Fruit fly (Drosophila melanogaster): Measurements from ENCODE around the gene p38a.

p38a gene

dm6 chr3R:24161173-24161811 lies 9.2 kb upstream of the p38a start, which contains the start of the genes Myo95E and TBC1d7 (continued):
- TF ChIP-seq CG8765 (GFP tag; IDR thresholded peaks at IDR 0.05) (peak; percentile 78), Optix (GFP tag; IDR thresholded peaks at IDR 0.05) (peak; percentile 88), fd3F (GFP tag; optimal IDR thresholded peaks at IDR 0.05) (peak; percentile 81), Hand (GFP tag; optimal IDR thresholded peaks at IDR 0.05) (peak; percentile 60), CG16813 (GFP tag; IDR thresholded peaks at IDR 0.05; ENCODE audit: partially characterized antibody) (peak; percentile 75), Sox102F (GFP tag; optimal IDR thresholded peaks at IDR 0.05) (peak; percentile 91), CG32532 (GFP tag; IDR thresholded peaks at IDR 0.05) (peak; percentile 92), ap (GFP tag; IDR thresholded peaks at IDR 0.05) (peak; percentile 93), CHES-1-like (GFP tag; optimal IDR thresholded peaks at IDR 0.05) (peak; percentile 48), Chrac-16 (GFP tag; optimal IDR thresholded peaks at IDR 0.05) (peak; percentile 86), CG6654 (GFP tag; optimal IDR thresholded peaks at IDR 0.05) (peak; percentile 58), pan (optimal IDR thresholded peaks at IDR 0.05) (peak in 1 of 2 experiments; percentile 36), pan (GFP tag; optimal IDR thresholded peaks at IDR 0.05 in 1 of 2, IDR thresholded peaks at IDR 0.05 in 1 of 2) (peak in 1 of 2 experiments; percentile 96), CG6175 (GFP tag; IDR thresholded peaks at IDR 0.05) (peak; percentile 72), CG2202 (tag; optimal IDR thresholded peaks at IDR 0.05) (peak; percentile 63), CG6272 (GFP tag; IDR thresholded peaks at IDR 0.05) (peak; percentile 96), Fer3 (tag; optimal IDR thresholded peaks at IDR 0.05) (peak; percentile 86), repo (GFP tag; optimal IDR thresholded peaks at IDR 0.05) (peak; percentile 22), Mes4 (GFP tag; optimal IDR thresholded peaks at IDR 0.05) (no peak), fu2 (GFP tag; optimal IDR thresholded peaks at IDR 0.05) (no peak), ro (GFP tag; IDR thresholded peaks at IDR 0.05) (peak; percentile 72), pros (GFP tag; optimal IDR thresholded peaks at IDR 0.05) (no peak), CG10565 (GFP tag; optimal IDR thresholded peaks at IDR 0.05) (no peak), fd102C (GFP tag; optimal IDR thresholded peaks at IDR 0.05) (peak; percentile 35), otp (GFP tag; IDR thresholded peaks at IDR 0.05) (peak; percentile 85), nau (GFP tag; optimal IDR thresholded peaks at IDR 0.05) (no peak), so (GFP tag; IDR thresholded peaks at IDR 0.05) (peak; percentile 93), CG9437 (GFP tag; optimal IDR thresholded peaks at IDR 0.05) (peak; percentile 81), Mrtf (GFP tag; IDR thresholded peaks at IDR 0.05) (peak; percentile 73; the same call in 2 of the 3 replicates), Ets97D (GFP tag; optimal IDR thresholded peaks at IDR 0.05) (peak; percentile 47), org-1 (GFP tag; optimal IDR thresholded peaks at IDR 0.05) (peak; percentile 67), dpn (GFP tag; optimal IDR thresholded peaks at IDR 0.05) (peak; percentile 7 to 91), onecut (GFP tag; IDR thresholded peaks at IDR 0.05) (peak; percentile 80), kni (GFP tag; optimal IDR thresholded peaks at IDR 0.05) (no peak), CG8089 (GFP tag; optimal IDR thresholded peaks at IDR 0.05) (no peak), chn (GFP tag; optimal IDR thresholded peaks at IDR 0.05) (peak; percentile 70), esg (GFP tag; conservative IDR thresholded peaks at IDR 0.05) (peak; percentile 95), hbn (GFP tag; IDR thresholded peaks at IDR 0.05; ENCODE audit: partially characterized antibody) (peak; percentile 64), run (tag; optimal IDR thresholded peaks at IDR 0.05) (peak; percentile 72), sim (GFP tag; IDR thresholded peaks at IDR 0.05) (0 out of 2 replicates have a peak, but pooled peaks have one; percentile 72), Sox100B (GFP tag; optimal IDR thresholded peaks at IDR 0.05) (peak; percentile 86), Doc3 (GFP tag; IDR thresholded peaks at IDR 0.05; ENCODE audit: partially characterized antibody) (peak; percentile 57; the same call in 2 of the 3 replicates), CG2712 (tag; optimal IDR thresholded peaks at IDR 0.05) (peak; percentile 94), slou (GFP tag; optimal IDR thresholded peaks at IDR 0.05) (peak; percentile 60), rib (GFP tag; IDR thresholded peaks at IDR 0.05) (peak; percentile 93), CkIIα-i1 (GFP tag; IDR thresholded peaks at IDR 0.05) (0 out of 2 replicates have a peak, but pooled peaks have one; percentile 31), Lim3 (GFP tag; IDR thresholded peaks at IDR 0.05) (peak; percentile 85), croc (GFP tag; conservative IDR thresholded peaks at IDR 0.05) (peak; percentile 93), CG1603 (tag; optimal IDR thresholded peaks at IDR 0.05) (no peak), CrebB (tag; optimal IDR thresholded peaks at IDR 0.05) (peak; percentile 60)
